Worm (Caenorhabditis elegans) whole organism, midembryonic: ENCODE measurements around the gene odr-10.
A peak's percentile ranks its signal among the peaks of the same experiment; 100 is the strongest.

Experiments
- T22C8.4 ChIP-seq: fragments of 200-800 bp; sonication (Bioruptor generic); IDR thresholded peaks from 2 replicates; pipeline ENCODE4 v1.3.6; 2022; ENCODE audit warnings: missing genetic modification characterization, missing compliant biosample characterization
- cog-1 ChIP-seq: sonication (generic microtip); optimal IDR thresholded peaks from 2 replicates; lab custom pipeline; 2016; ENCODE audit warnings: missing genetic modification characterization, missing compliant biosample characterization
- flt-1 ChIP-seq: fragments of 200-800 bp; sonication (Bioruptor generic); IDR thresholded peaks from 2 replicates; pipeline ENCODE4 v1.3.6; 2022; ENCODE audit warnings: missing genetic modification characterization, missing compliant biosample characterization
- klf-2 ChIP-seq: fragments of 200-800 bp; sonication (Bioruptor generic); conservative IDR thresholded peaks from 2 replicates; pipeline ENCODE4 v1.3.6; 2022; ENCODE audit warnings: missing genetic modification reagents, missing genetic modification characterization, missing compliant biosample characterization
- med-1 ChIP-seq: sonication (generic microtip); optimal IDR thresholded peaks from 2 replicates; lab custom pipeline; 2017; ENCODE audit warnings: missing genetic modification characterization, mild to moderate bottlenecking, missing compliant biosample characterization, antibody characterized with exemption, missing genetic modification reagents; ENCODE audit not compliant: insufficient read depth
- ref-1 ChIP-seq: fragments of 200-800 bp; sonication (Bioruptor generic); conservative IDR thresholded peaks from 2 replicates; pipeline ENCODE4 v1.3.6; 2022; ENCODE audit warnings: missing genetic modification reagents, missing genetic modification characterization, missing compliant biosample characterization
- tab-1 ChIP-seq: fragments of 200-800 bp; sonication (Bioruptor generic); IDR thresholded peaks from 2 replicates; pipeline ENCODE4 v1.3.6; 2022; ENCODE audit warnings: missing genetic modification characterization, missing compliant biosample characterization
- ztf-23 ChIP-seq: fragments of 200-800 bp; sonication (Bioruptor generic); IDR thresholded peaks from 2 replicates; pipeline ENCODE4 v1.3.6; 2022; ENCODE audit warnings: missing genetic modification reagents, missing genetic modification characterization, missing compliant biosample characterization
- ztf-29 ChIP-seq: fragments of 200-800 bp; sonication (Bioruptor generic); IDR thresholded peaks from 2 replicates; pipeline ENCODE4 v1.3.6; 2022; ENCODE audit warnings: missing genetic modification reagents, missing genetic modification characterization, missing compliant biosample characterization

Gene odr-10

DNA sequence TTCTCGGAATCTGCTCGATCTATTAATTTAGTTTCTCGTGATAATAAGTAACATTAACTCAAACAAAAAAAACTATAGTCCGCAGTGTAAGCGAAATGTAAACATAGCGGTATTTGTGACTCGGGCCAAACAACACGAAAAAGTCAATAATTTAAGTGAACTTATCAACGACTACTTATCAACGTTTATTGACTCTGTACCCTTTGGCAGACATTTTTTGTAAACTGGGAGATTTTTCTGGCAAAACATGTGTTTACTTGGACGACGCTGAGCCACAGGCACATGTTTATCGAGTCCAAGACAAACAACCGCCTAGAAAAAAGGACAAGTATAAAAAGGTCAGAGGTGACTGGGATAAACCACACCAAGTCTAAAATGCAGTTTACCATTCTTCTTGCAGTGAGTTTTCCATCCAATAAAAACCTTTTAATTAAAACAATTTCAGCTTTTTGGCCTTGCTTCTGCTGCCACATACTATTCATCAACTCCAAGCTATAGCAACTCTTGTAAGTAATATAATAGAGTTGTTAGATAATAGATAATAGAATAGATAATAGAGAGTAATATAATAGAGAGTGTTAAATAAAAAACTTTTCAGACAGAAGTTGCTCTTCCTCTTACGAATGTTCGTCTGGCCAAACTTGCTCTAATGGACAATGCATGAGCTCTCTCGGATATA lies 21.2 kb downstream of the odr-10 start, which contains the start of gene C53B7.3:
Gene C53B7.3, plus strand, starts transcription at position 362 of the 679 bp plus-strand sequence.
- TF ChIP-seq T22C8.4 = no peak
- TF ChIP-seq med-1 (GFP tag; lab: Kevin White, UChicago) = no peak
- TF ChIP-seq flt-1 (GFP tag; lab: Robert Waterston, UW) = no peak
- TF ChIP-seq ztf-29 = no peak
- TF ChIP-seq ztf-23 = no peak
- no peak for TF ChIP-seq klf-2
- TF ChIP-seq cog-1 (tag; lab: Kevin White, UChicago) = no peak

DNA sequence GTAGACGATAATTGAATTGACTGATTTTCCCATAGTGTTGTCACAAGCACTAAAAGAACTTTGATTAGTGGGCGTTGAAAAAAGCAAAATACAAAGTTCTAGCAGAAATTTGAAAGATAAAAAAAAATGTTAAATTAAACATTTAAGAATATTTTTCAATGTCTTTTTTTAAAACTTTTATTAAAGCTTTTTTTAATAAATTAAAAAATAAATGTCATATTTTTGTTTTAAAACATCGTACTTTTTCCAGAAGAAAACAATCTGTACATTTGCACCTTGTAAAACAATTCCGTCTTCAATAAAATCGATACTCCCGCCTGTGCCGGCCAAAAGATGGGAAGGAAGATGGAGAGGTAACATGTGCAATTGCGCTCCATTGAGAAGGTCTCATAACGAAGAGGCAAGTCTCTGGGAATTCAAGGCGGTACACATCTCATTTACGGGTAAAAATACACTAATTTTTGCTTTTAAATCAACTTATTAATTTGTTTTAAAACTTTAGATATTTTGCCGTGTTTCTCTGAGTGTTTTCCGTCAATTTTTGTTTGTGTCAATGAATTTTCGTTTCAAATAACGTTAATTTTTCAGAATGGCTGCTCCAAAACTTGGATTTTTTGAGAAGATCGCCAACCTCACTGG lies 24.9 kb downstream of the odr-10 start, which contains the start of the genes glr-6 and asg-2:
Gene glr-6, minus strand, starts transcription at position 51 of the 639 bp plus-strand sequence.
Gene asg-2, plus strand, starts transcription at position 589 of the 639 bp plus-strand sequence.
- TF ChIP-seq flt-1 (GFP tag; lab: Robert Waterston, UW) (0 out of 2 replicates have a peak, but pooled peaks have one; percentile 53), ztf-29 (no peak), cog-1 (tag; lab: Kevin White, UChicago) (peak; percentile 47), T22C8.4 (peak; percentile 87)

DNA sequence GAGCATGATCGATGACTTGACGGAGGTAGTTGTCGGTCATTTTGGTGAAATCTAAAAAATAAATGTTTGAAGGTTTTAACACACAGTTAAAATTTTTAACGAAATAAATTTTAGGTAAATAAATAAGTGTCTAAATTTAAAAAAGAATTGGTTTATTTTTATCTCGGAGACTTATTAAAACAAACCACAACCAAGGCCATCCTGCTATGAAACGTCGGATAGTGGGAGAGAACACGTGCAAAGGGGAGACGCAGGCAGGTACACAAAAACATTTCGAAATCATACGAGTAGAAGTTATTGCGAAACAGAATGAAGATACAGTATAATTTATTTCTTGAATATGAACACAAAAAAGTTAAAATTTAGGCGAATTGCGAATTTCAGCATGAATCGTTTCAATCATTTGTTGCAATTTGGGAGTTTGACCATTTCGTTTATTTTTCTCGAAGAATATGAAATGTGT lies 29.6 kb downstream of the odr-10 start, which contains the start of gene F41B4.3:
Gene F41B4.3, minus strand, starts transcription at position 51 of the 463 bp plus-strand sequence.
- TF ChIP-seq flt-1 (GFP tag; lab: Robert Waterston, UW) (no peak), klf-2 (no peak), ztf-23 (no peak), tab-1 (no peak), ref-1 (no peak), cog-1 (tag; lab: Kevin White, UChicago) (no peak), T22C8.4 (no peak), ztf-29 (no peak)

DNA sequence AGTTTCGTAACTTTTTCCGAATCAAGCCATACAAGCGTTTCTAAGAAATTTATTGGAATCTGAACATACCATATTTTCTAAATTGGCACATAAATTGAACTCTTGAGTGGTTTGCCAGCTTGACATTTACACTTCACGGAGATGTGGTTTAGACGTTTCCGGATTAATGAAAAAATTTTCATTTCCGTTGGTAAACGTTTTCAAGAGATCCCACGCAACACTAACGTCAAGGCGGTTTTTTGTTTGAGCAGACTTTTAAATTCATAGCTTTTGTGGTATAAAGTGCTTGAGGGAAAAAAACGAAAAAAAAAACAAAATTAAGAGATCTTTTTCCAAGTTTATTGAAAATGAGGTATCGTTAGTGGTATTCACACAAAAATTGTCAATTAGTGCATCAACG lies 30.6 kb downstream of the odr-10 start, which contains the start of gene F41B4.2:
Gene F41B4.2, minus strand, starts transcription at position 101 of the 400 bp plus-strand sequence.
- TF ChIP-seq klf-2 (no peak), T22C8.4 (no peak), ztf-29 (no peak), ref-1 (no peak), med-1 (GFP tag; lab: Kevin White, UChicago) (no peak), flt-1 (GFP tag; lab: Robert Waterston, UW) (no peak)

DNA sequence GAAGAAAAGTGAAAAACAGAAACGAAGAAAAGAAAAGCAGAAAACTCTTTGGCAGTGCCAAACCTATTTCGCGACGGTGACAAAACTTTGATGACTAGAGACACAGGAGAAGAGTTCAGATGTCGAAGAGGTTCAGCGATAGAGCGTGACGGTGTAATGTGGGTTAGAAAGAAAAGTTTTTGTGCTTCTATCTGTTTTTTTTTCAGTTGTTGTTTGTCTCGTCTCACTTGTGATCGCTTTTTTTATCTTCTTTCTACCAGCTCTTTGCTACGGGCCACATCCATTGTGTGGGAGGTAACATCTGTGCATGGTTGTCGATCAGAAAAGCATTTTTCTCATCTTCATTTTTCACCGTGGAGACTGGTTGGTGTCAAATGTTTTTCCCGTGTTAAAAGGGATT lies 39.9 kb downstream of the odr-10 start, which contains the start of gene F41B4.1:
Gene F41B4.1, minus strand, starts transcription at position 23 of the 400 bp plus-strand sequence.
- TF ChIP-seq med-1 (GFP tag; lab: Kevin White, UChicago) = no peak
- no peak for TF ChIP-seq ztf-29
- TF ChIP-seq tab-1 = no peak
- no peak for TF ChIP-seq T22C8.4
- TF ChIP-seq ref-1 = no peak
- TF ChIP-seq cog-1 (tag; lab: Kevin White, UChicago) = no peak
- TF ChIP-seq flt-1 (GFP tag; lab: Robert Waterston, UW) = no peak
- no peak for TF ChIP-seq klf-2
- no peak for TF ChIP-seq ztf-23

DNA sequence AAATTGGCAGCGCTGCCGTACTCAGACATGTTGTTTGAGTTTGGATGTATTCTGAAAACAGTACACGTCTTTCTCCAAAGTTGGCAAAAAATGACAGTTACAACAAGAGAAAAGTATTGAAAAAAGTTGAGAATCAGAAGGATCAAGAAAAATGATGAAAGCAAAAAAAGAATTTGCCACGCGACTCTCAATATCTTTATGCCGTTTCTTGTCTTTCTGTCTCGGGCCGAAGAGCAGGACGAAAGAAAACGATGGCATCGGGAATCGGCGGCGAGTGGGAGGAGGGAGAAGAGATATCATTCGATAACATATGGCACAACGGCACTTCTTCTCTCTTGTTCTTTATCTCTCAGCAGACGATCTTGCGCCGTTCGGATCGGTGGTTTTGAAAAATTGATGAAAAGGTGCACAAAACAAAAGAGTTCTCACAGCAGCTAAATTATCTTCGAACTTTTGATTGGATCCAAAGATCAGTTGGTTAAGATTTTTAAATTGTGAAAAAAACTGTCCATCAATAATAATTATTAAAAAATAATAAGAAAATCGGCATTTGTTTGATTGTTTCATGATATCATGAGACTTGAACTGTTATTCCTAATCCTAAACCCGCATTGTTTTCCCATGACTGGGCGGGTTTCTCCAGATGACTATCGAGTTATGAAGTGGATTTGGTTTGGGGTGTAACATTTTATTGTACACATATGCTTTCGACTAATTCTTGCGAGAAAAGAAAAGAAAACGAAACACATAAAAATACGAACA lies 42.3 kb downstream of the odr-10 start, which contains the start of gene gei-15:
Gene gei-15, minus strand, starts transcription at position 51 of the 762 bp plus-strand sequence.
- TF ChIP-seq flt-1 (GFP tag; lab: Robert Waterston, UW) (no peak), T22C8.4 (no peak), klf-2 (no peak), med-1 (GFP tag; lab: Kevin White, UChicago) (no peak), ref-1 (no peak), ztf-29 (no peak), tab-1 (no peak), ztf-23 (no peak), cog-1 (tag; lab: Kevin White, UChicago) (no peak)

DNA sequence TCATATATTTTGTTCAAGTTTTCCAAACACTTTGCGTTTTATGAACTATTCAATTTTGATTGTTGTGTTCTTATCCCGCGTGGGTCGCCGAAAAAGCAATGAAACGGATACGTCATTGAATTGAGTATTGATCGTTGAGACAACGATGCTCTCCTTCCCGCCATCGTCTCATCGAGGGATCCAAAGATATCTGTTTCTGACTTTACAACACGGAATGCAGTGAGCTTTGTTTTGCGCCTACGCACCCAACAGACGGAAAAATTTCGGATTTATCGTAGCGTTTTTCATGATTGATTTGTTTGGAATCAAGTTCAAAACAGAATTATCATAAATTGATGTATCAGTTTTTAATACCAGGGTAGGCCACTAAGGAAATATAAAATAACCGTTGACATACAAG lies 43.2 kb downstream of the odr-10 start:
- TF ChIP-seq klf-2 = no peak

DNA sequence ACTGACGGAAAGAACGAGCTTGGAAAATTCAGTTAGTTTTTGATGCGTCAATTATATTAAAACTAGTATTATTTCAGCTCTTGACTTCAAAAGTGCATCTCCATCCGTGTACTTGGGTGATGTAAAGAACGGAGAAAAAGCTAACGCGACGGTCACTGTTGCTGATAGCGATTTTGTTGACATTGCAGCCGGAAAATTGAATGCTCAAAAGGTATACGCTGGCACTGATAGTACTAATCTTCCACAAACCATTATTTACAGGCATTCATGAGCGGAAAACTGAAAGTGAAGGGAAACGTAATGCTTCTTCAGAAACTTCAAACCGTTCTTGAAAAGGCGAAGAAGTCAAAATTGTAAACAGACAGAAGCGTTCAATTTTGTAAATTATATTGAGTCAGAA lies 46.1 kb downstream of the odr-10 start:
- TF ChIP-seq ref-1 (no peak), tab-1 (no peak), cog-1 (tag; lab: Kevin White, UChicago) (no peak), T22C8.4 (no peak), flt-1 (GFP tag; lab: Robert Waterston, UW) (no peak), klf-2 (no peak), ztf-29 (no peak), med-1 (GFP tag; lab: Kevin White, UChicago) (no peak), ztf-23 (no peak)

DNA sequence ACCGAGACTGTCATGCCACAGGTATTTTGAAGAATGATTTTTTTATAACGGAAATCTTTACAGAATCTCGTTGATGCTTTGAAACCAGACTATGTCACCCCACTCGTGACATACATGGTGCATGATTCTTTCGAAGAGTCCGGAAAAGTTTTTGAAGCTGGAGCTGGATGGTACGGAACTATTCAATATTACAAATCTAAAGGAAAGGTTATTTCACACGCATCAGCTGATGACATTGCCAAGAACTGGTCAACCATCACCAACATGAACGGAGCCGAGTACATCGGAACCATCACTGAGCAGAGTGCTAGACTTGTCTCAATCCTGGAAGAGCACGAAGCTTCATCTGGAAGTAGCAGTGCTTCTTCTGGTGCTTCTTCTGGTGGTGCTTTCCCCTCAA lies 46.6 kb downstream of the odr-10 start:
- TF ChIP-seq T22C8.4 (no peak), ref-1 (no peak), flt-1 (GFP tag; lab: Robert Waterston, UW) (no peak), klf-2 (no peak), med-1 (GFP tag; lab: Kevin White, UChicago) (no peak), tab-1 (no peak), ztf-29 (no peak), cog-1 (tag; lab: Kevin White, UChicago) (no peak), ztf-23 (no peak)

DNA sequence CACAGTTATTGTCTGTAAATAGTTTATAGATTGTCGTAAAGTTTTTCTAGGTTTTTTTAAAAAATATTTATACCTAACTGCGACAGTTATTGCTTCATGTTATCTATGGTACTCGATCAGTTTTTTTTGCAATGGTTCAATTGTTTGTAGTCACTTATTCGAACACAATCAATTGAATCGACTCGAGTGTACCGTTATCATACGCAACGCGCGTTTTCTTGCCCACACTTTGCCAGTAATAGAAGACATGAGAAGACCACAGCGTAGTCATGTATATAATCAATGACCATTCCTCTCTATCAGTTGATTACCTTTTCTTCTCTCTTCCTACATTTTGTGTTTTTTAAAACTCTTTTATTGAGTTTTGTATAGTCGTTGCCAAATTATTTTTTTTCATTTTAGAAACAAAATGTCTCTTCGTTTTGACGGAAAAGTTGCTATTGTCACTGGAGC lies 47.7 kb downstream of the odr-10 start, which contains the start of gene dhs-28:
Gene dhs-28, plus strand, starts transcription at position 403 of the 453 bp plus-strand sequence.
- TF ChIP-seq ztf-23 = no peak
- no peak for TF ChIP-seq tab-1
- no peak for TF ChIP-seq ztf-29
- TF ChIP-seq cog-1 (tag; lab: Kevin White, UChicago) = no peak
- TF ChIP-seq klf-2 = no peak
- no peak for TF ChIP-seq flt-1 (GFP tag; lab: Robert Waterston, UW)
- TF ChIP-seq T22C8.4 = no peak
